Worm (Caenorhabditis elegans): ENCODE data around the gene Y62F5A.12.

The Y62F5A.12 gene

ce11 chrII:11538741-11539140, 4.5 kb upstream of the Y62F5A.12 start, which contains the start of gene Y62F5A.9:
Gene Y62F5A.9, minus strand, starts transcription at chrII:11538841.
- TF ChIP-seq hlh-17 (GFP tag; optimal IDR thresholded peaks at IDR 0.05; ENCODE audit: borderline replicate concordance), result no peak
- no peak for TF ChIP-seq fkh-10 (GFP tag; optimal IDR thresholded peaks at IDR 0.05)
- TF ChIP-seq efl-1 (optimal IDR thresholded peaks at IDR 0.05), result no peak
- peak in 1 of 2 experiments; percentile 45 for TF ChIP-seq efl-1 (GFP tag; optimal IDR thresholded peaks at IDR 0.05 in 1 of 2)
- no peak for TF ChIP-seq ama-1 (optimal IDR thresholded peaks at IDR 0.05)
- TF ChIP-seq dsc-1 (tag; optimal IDR thresholded peaks at IDR 0.05), result no peak
- no peak for TF ChIP-seq skn-1 (tag; optimal IDR thresholded peaks at IDR 0.05)
- peak; percentile 9 for TF ChIP-seq snu-23 (GFP tag; optimal IDR thresholded peaks at IDR 0.05)
- no peak for TF ChIP-seq C16A3.4 (tag; optimal IDR thresholded peaks at IDR 0.05)

- TF ChIP-seq ceh-82 (tag; optimal IDR thresholded peaks at IDR 0.05) (no peak), zag-1 (tag; optimal IDR thresholded peaks at IDR 0.05) (no peak), fkh-8 (tag; optimal IDR thresholded peaks at IDR 0.05) (no peak), hlh-17 (GFP tag; optimal IDR thresholded peaks at IDR 0.05; ENCODE audit: borderline replicate concordance) (no peak), nhr-90 (tag; optimal IDR thresholded peaks at IDR 0.05; ENCODE audit: poor library complexity) (no peak), mab-9 (GFP tag; IDR thresholded peaks at IDR 0.05) (no peak), sox-4 (tag; optimal IDR thresholded peaks at IDR 0.05) (no peak), elt-3 (tag; optimal IDR thresholded peaks at IDR 0.05) (no peak), lin-14 (GFP tag; optimal IDR thresholded peaks at IDR 0.05) (no peak), nhr-77 (tag; optimal IDR thresholded peaks at IDR 0.05) (no peak), nhr-84 (tag; optimal IDR thresholded peaks at IDR 0.05) (no peak), C34B4.2 (tag; optimal IDR thresholded peaks at IDR 0.05) (no peak), egl-27 (tag; optimal IDR thresholded peaks at IDR 0.05) (no peak), fos-1 (tag; optimal IDR thresholded peaks at IDR 0.05) (no peak), pqm-1 (tag; optimal IDR thresholded peaks at IDR 0.05) (no peak)
These were observed 3.3 kb upstream of the Y62F5A.12 start for ce11 chrII:11537606-11538016.

DNA sequence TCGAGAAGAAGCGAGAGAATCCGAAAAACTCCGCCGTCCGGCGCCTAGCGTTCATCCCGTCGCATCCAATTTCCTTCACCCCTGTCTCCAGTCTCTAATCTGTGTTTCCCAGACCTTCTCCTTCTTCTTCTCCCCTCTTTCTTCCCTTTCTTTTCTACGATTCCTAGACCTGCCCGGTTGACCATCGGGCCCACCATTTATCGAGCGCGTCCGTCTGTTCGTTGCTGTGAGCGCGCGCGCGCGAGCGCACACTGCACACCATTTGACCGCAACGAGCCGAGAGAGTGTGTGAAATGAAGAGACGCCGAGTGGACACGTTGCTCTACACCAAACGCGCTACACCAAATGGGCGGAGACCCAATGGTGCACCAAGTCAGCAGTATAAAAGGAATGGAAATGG, 2.8 kb upstream of the Y62F5A.12 start:
- no peak for TF ChIP-seq xbp-1 (tag; optimal IDR thresholded peaks at IDR 0.05)
- TF ChIP-seq blmp-1 (tag; optimal IDR thresholded peaks at IDR 0.05), result peak; percentile 28

DNA sequence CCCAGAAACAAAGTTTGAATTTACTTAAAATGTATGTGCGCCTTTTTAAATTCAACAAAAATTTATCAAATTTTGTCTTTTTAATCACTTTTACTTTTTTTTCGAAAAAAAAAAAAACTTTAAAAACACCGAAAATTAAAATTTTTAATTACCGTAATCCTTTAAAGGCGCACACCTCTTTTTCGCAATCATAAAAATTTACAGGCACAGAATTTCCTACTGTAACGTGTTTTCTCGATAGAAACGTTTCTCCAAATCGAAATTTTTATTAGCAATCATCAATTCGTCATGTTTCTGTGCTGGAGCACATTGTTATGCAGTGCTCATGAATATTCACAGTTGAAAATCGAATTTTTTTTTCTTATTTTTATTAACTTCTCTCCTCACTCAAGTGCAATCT, 2.2 kb upstream of the Y62F5A.12 start:
- TF ChIP-seq pax-3 (tag; optimal IDR thresholded peaks at IDR 0.05) (no peak), swsn-7 (tag; optimal IDR thresholded peaks at IDR 0.05) (no peak)

DNA sequence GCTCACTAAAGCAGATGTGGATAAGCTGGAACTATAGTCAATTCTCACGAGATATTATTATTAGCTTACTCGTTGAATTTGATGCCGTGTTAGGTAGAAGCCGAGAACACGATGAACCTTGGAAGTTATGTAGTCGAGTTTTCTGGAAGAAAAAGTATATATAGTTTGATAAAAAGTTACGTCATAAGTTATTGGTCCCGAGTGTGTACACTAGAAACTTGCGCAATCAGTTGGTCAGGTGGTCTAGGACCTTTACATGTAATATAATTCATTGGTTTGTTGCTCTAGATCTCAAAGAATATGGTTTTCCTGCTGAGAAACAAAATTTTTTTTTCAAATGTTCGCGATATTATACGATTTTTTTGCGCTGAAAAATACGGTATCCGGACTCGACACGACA, 1.6 kb upstream of the Y62F5A.12 start:
- TF ChIP-seq Y116A8C.19 (tag; optimal IDR thresholded peaks at IDR 0.05; ENCODE audit: borderline replicate concordance) (no peak), jun-1 (tag; optimal IDR thresholded peaks at IDR 0.05) (no peak), mdl-1 (tag; optimal IDR thresholded peaks at IDR 0.05) (no peak), zip-4 (GFP tag; optimal IDR thresholded peaks at IDR 0.05) (no peak), C16A3.4 (tag; optimal IDR thresholded peaks at IDR 0.05) (no peak), nhr-237 (tag; optimal IDR thresholded peaks at IDR 0.05) (no peak), nhr-77 (tag; optimal IDR thresholded peaks at IDR 0.05) (no peak), pag-3 (tag; optimal IDR thresholded peaks at IDR 0.05; ENCODE audit: borderline replicate concordance, insufficient read depth) (no peak), efl-1 (optimal IDR thresholded peaks at IDR 0.05) (no peak), efl-1 (GFP tag; optimal IDR thresholded peaks at IDR 0.05 in 1 of 2) (peak in 1 of 2 experiments; percentile 82)

- TF ChIP-seq snu-23 (GFP tag; optimal IDR thresholded peaks at IDR 0.05) (no peak), nhr-77 (tag; optimal IDR thresholded peaks at IDR 0.05) (no peak)
These were observed 1.1 kb upstream of the Y62F5A.12 start for ce11 chrII:11535429-11535828.

All from whole organism, L1 larva.